Worm (Caenorhabditis elegans) whole organism, L4 larva: Measurements from ENCODE around the gene sra-10.

Source experiments
- ceh-32 ChIP-seq: sonication (generic microtip); optimal IDR thresholded peaks from 2 replicates; lab custom pipeline; 2016; ENCODE audit warnings: mild to moderate bottlenecking, missing genetic modification characterization, missing compliant biosample characterization; ENCODE audit not compliant: poor library complexity
- cey-2 ChIP-seq: sonication (generic microtip); optimal IDR thresholded peaks from 3 replicates; lab custom pipeline; 2017; ENCODE audit warnings: missing genetic modification characterization, mild to moderate bottlenecking, missing compliant biosample characterization, antibody characterized with exemption, borderline replicate concordance; ENCODE audit not compliant: insufficient read depth
- dmd-9 ChIP-seq: fragments of 200-800 bp; sonication (Bioruptor generic); IDR thresholded peaks from 2 replicates; pipeline ENCODE4 v1.3.6; 2022; ENCODE audit warnings: missing genetic modification reagents, missing genetic modification characterization, missing compliant biosample characterization
- lsy-2 ChIP-seq, 2 experiments: fragments of 150-350 bp in 1 of 2; sonication (generic microtip) in 1 of 2; optimal IDR thresholded peaks; 2 replicates each; lab custom pipeline; 2014 to 2017; ENCODE audit warnings: missing biosample characterization in 2 of 2, missing genetic modification characterization in 2 of 2
- mep-1 ChIP-seq: fragments of 150-350 bp; sonication (generic microtip); optimal IDR thresholded peaks from 3 replicates; lab custom pipeline; 2014; ENCODE audit warnings: missing biosample characterization, missing genetic modification characterization
- nhr-11 ChIP-seq: fragments of 150-350 bp; optimal IDR thresholded peaks from 2 replicates; lab custom pipeline; 2014; ENCODE audit warnings: missing biosample characterization, missing genetic modification characterization
- nhr-237 ChIP-seq: sonication (generic microtip); optimal IDR thresholded peaks from 2 replicates; lab custom pipeline; 2017; ENCODE audit warnings: missing biosample characterization, missing genetic modification characterization
- nhr-6 ChIP-seq: fragments of 150-350 bp; optimal IDR thresholded peaks from 2 replicates; lab custom pipeline; 2014; ENCODE audit warnings: missing biosample characterization, missing genetic modification characterization
- nhr-76 ChIP-seq: fragments of 150-350 bp; optimal IDR thresholded peaks from 2 replicates; lab custom pipeline; 2014; ENCODE audit warnings: missing biosample characterization, missing genetic modification characterization
- unc-62 ChIP-seq, 3 experiments: fragments of 150-350 bp in 1 of 3; sonication (generic microtip); optimal IDR thresholded peaks in 2 of 3; peaks in 1 of 3; 1 replicate in 1 of 3; 2 replicates in 2 of 3; lab custom pipeline; 2014 to 2017; ENCODE audit warnings: missing biosample characterization in 3 of 3, missing genetic modification characterization in 3 of 3, missing genetic modification reagents in 3 of 3, missing genotype in 1 of 3
- zag-1 ChIP-seq: fragments of 150-350 bp; optimal IDR thresholded peaks from 2 replicates; lab custom pipeline; 2014; ENCODE audit warnings: missing biosample characterization, missing genetic modification characterization
- ztf-11 ChIP-seq: fragments of 150-350 bp; optimal IDR thresholded peaks from 2 replicates; lab custom pipeline; 2014; ENCODE audit warnings: missing biosample characterization, missing genetic modification characterization

DNA sequence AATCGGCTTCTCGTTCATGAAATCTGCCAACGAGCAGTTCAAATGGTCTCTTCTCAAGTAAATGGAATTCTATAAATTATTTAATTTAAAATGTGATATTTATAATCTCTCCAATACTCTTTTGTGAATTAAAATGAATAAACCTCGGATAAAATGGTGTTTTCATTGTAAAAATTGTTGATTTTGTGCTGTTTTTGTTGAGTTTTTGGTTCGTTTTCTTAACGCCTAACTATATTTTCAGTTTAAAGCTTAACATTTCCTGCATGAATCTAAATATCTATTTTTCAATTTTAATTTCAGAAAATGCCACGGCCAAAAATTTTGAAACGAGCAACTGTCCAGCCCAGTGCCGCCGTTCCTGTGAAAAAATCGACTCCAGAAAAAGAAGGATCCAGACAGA is 21.3 kb downstream of the sra-10 start, which contains the start of gene orc-2:
- TF ChIP-seq nhr-6 (tag; lab: Kevin White, UChicago) (no peak), cey-2 (no peak), ceh-32 (tag; lab: Kevin White, UChicago) (no peak), nhr-237 (tag; lab: Kevin White, UChicago) (no peak), mep-1 (tag; lab: Kevin White, UChicago) (no peak), zag-1 (tag; lab: Kevin White, UChicago) (no peak), nhr-76 (tag; lab: Kevin White, UChicago) (no peak), ztf-11 (no peak), dmd-9 (no peak), nhr-11 (tag; lab: Kevin White, UChicago) (no peak), unc-62 (GFP tag; optimal IDR thresholded peaks at IDR 0.05 in 1 of 2; lab: Kevin White, UChicago) (no peak), unc-62 (tag; optimal IDR thresholded peaks at IDR 0.05; lab: Kevin White, UChicago) (no peak), lsy-2 (tag; optimal IDR thresholded peaks at IDR 0.05; lab: Kevin White, UChicago) (no peak)
